Worm (Caenorhabditis elegans) whole organism, L4 larva: ENCODE results near the gene ccm-3.

Experiments
- F49E8.2 ChIP-seq: sonication (generic microtip); optimal IDR thresholded peaks from 2 replicates; lab custom pipeline; 2016; ENCODE audit warnings: missing compliant biosample characterization, mild to moderate bottlenecking, missing genetic modification characterization, borderline replicate concordance
- dpl-1 ChIP-seq: fragments of 150-350 bp; optimal IDR thresholded peaks from 2 replicates; lab custom pipeline; 2014; ENCODE audit warnings: missing biosample characterization, missing genetic modification reagents, missing genetic modification characterization
- lin-39 ChIP-seq: fragments of 150-350 bp; optimal IDR thresholded peaks from 2 replicates; lab custom pipeline; 2014; ENCODE audit warnings: missing biosample characterization, missing genetic modification reagents, missing genetic modification characterization

DNA sequence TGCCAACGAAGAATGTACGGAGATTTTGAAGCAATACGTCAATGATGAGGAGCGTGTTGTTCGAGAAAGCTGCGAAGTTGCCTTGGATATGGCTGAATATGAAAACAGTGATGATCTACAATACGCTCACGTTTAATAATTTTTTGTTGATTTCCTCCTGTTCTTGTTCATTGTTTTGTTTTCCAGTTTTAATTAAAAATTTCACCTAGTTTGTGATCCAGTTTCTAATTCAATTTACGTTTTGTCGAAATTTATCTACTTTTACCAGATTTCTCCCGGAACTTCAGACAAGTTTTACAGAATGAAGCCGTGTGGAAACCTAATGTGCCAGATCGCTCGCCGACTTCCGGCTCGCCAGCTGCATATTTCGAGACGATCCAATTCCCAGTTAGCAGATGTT is 26.2 kb downstream of the ccm-3 start, which contains the start of gene dap-3:
- TF ChIP-seq dpl-1 (GFP tag; lab: Kevin White, UChicago): no peak
- no peak for TF ChIP-seq lin-39
- no peak for TF ChIP-seq F49E8.2 (tag; lab: Kevin White, UChicago)
